Worm (Caenorhabditis elegans) whole organism, midembryonic: ENCODE data around the gene rmif-2.

ENCODE experiments used
- cog-1 ChIP-seq: sonication (generic microtip); optimal IDR thresholded peaks from 2 replicates; lab custom pipeline; 2016; ENCODE audit warnings: missing genetic modification characterization, missing compliant biosample characterization
- flt-1 ChIP-seq: fragments of 200-800 bp; sonication (Bioruptor generic); IDR thresholded peaks from 2 replicates; pipeline ENCODE4 v1.3.6; 2022; ENCODE audit warnings: missing genetic modification characterization, missing compliant biosample characterization
- klf-2 ChIP-seq: fragments of 200-800 bp; sonication (Bioruptor generic); conservative IDR thresholded peaks from 2 replicates; pipeline ENCODE4 v1.3.6; 2022; ENCODE audit warnings: missing genetic modification reagents, missing genetic modification characterization, missing compliant biosample characterization
- med-1 ChIP-seq: sonication (generic microtip); optimal IDR thresholded peaks from 2 replicates; lab custom pipeline; 2017; ENCODE audit warnings: missing genetic modification characterization, mild to moderate bottlenecking, missing compliant biosample characterization, antibody characterized with exemption, missing genetic modification reagents; ENCODE audit not compliant: insufficient read depth
- ref-1 ChIP-seq: fragments of 200-800 bp; sonication (Bioruptor generic); conservative IDR thresholded peaks from 2 replicates; pipeline ENCODE4 v1.3.6; 2022; ENCODE audit warnings: missing genetic modification reagents, missing genetic modification characterization, missing compliant biosample characterization

ce11 chrIV:1177683-1178082 is 4.7 kb upstream of the rmif-2 start, which contains the start of gene Y104H12D.2:
- TF ChIP-seq cog-1 (tag; lab: Kevin White, UChicago) (no peak), klf-2 (GFP tag; lab: Robert Waterston, UW) (no peak), med-1 (GFP tag; lab: Kevin White, UChicago) (no peak), flt-1 (GFP tag; lab: Robert Waterston, UW) (no peak), ref-1 (GFP tag; lab: Robert Waterston, UW) (no peak)
